Worm (Caenorhabditis elegans) whole organism, mixed stage, embryonic: ENCODE data around the gene C32C4.16.
A peak's percentile ranks its signal among the peaks of the same experiment; 100 is the strongest.

Experiments used
- M03D4.4 ChIP-seq: sonication (generic microtip); optimal IDR thresholded peaks from 2 replicates; lab custom pipeline; 2017; ENCODE audit warnings: mild to moderate bottlenecking, missing genetic modification characterization, missing compliant biosample characterization
- blmp-1 ChIP-seq: fragments of 150-350 bp; optimal IDR thresholded peaks from 2 replicates; lab custom pipeline; 2014; ENCODE audit warnings: missing biosample characterization, missing genetic modification characterization
- ceh-39 ChIP-seq: fragments of 150-350 bp; optimal IDR thresholded peaks from 2 replicates; lab custom pipeline; 2014; ENCODE audit warnings: missing biosample characterization, missing genetic modification characterization
- ceh-43 ChIP-seq: fragments of 200-800 bp; sonication (Bioruptor generic); optimal IDR thresholded peaks from 2 replicates; lab custom pipeline; 2018; ENCODE audit warnings: mild to moderate bottlenecking, missing genetic modification characterization, moderate library complexity, missing compliant biosample characterization
- ceh-83 ChIP-seq: fragments of 200-800 bp; sonication (Bioruptor generic); optimal IDR thresholded peaks from 2 replicates; lab custom pipeline; 2018; ENCODE audit warnings: mild to moderate bottlenecking, missing genetic modification characterization, missing compliant biosample characterization
- ces-1 ChIP-seq: fragments of 150-350 bp; optimal IDR thresholded peaks from 2 replicates; lab custom pipeline; 2014; ENCODE audit warnings: missing biosample characterization, missing genetic modification reagents, missing genetic modification characterization
- cnd-1 ChIP-seq: fragments of 200-800 bp; sonication (Bioruptor generic); optimal IDR thresholded peaks from 2 replicates; lab custom pipeline; 2018; ENCODE audit warnings: mild to moderate bottlenecking, missing genetic modification characterization, missing compliant biosample characterization
- drap-1 ChIP-seq: fragments of 200-800 bp; sonication (Bioruptor generic); optimal IDR thresholded peaks from 3 replicates; lab custom pipeline; 2018; ENCODE audit warnings: mild to moderate bottlenecking, missing genetic modification characterization, missing compliant biosample characterization
- elt-3 ChIP-seq: fragments of 150-350 bp; optimal IDR thresholded peaks from 2 replicates; lab custom pipeline; 2014; ENCODE audit warnings: missing biosample characterization, missing genetic modification characterization
- flh-1 ChIP-seq: fragments of 200-800 bp; sonication (Bioruptor generic); optimal IDR thresholded peaks from 2 replicates; lab custom pipeline; 2018; ENCODE audit warnings: mild to moderate bottlenecking, missing genetic modification characterization, moderate library complexity, missing compliant biosample characterization
- ham-2 ChIP-seq: fragments of 200-800 bp; sonication (Bioruptor generic); optimal IDR thresholded peaks from 2 replicates; lab custom pipeline; 2018; ENCODE audit warnings: mild to moderate bottlenecking, missing genetic modification characterization, missing compliant biosample characterization
- hlh-1 ChIP-seq: fragments of 150-350 bp; optimal IDR thresholded peaks from 2 replicates; lab custom pipeline; 2014; ENCODE audit warnings: missing biosample characterization, missing genetic modification reagents, missing genetic modification characterization
- lin-13 ChIP-seq: fragments of 150-350 bp; optimal IDR thresholded peaks from 2 replicates; lab custom pipeline; 2014; ENCODE audit warnings: missing biosample characterization, missing genetic modification characterization
- lin-32 ChIP-seq: fragments of 200-800 bp; sonication (Bioruptor generic); optimal IDR thresholded peaks from 2 replicates; lab custom pipeline; 2018; ENCODE audit warnings: mild to moderate bottlenecking, missing genetic modification characterization, missing compliant biosample characterization
- lsy-2 ChIP-seq: fragments of 150-350 bp; optimal IDR thresholded peaks from 2 replicates; lab custom pipeline; 2014; ENCODE audit warnings: missing biosample characterization, missing genetic modification characterization
- mab-5 ChIP-seq: fragments of 150-350 bp; optimal IDR thresholded peaks from 2 replicates; lab custom pipeline; 2014; ENCODE audit warnings: missing biosample characterization, missing genetic modification characterization
- mls-2 ChIP-seq: sonication (generic microtip); optimal IDR thresholded peaks from 2 replicates; lab custom pipeline; 2016; ENCODE audit warnings: mild to moderate bottlenecking, missing genetic modification characterization, moderate library complexity, missing compliant biosample characterization
- nhr-12 ChIP-seq: fragments of 150-350 bp; optimal IDR thresholded peaks from 2 replicates; lab custom pipeline; 2014; ENCODE audit warnings: missing biosample characterization, missing genetic modification characterization
- nhr-237 ChIP-seq: fragments of 150-350 bp; optimal IDR thresholded peaks from 2 replicates; lab custom pipeline; 2014; ENCODE audit warnings: missing biosample characterization, missing genetic modification characterization
- nhr-28 ChIP-seq: fragments of 150-350 bp; optimal IDR thresholded peaks from 2 replicates; lab custom pipeline; 2014; ENCODE audit warnings: missing biosample characterization, missing genetic modification characterization
- sem-2 ChIP-seq: fragments of 200-800 bp; sonication (Bioruptor generic); optimal IDR thresholded peaks from 2 replicates; lab custom pipeline; 2018; ENCODE audit warnings: mild to moderate bottlenecking, missing genetic modification characterization, missing compliant biosample characterization
- snpc-4 ChIP-seq: fragments of 150-350 bp; optimal IDR thresholded peaks from 2 replicates; lab custom pipeline; 2014; ENCODE audit warnings: missing biosample characterization, missing genetic modification characterization
- sptf-1 ChIP-seq: sonication (generic microtip); optimal IDR thresholded peaks from 2 replicates; lab custom pipeline; 2017; ENCODE audit warnings: mild to moderate bottlenecking, missing genetic modification characterization, moderate library complexity, missing compliant biosample characterization
- tbx-8 ChIP-seq: fragments of 200-800 bp; sonication (Bioruptor generic); optimal IDR thresholded peaks from 2 replicates; lab custom pipeline; 2018; ENCODE audit warnings: mild to moderate bottlenecking, missing genetic modification characterization, moderate library complexity, missing compliant biosample characterization
- unc-120 ChIP-seq: sonication (generic microtip); optimal IDR thresholded peaks from 2 replicates; lab custom pipeline; 2017; ENCODE audit warnings: missing genetic modification characterization, missing compliant biosample characterization; ENCODE audit not compliant: poor library complexity, severe bottlenecking
- unc-39 ChIP-seq: fragments of 150-350 bp; optimal IDR thresholded peaks from 2 replicates; lab custom pipeline; 2014; ENCODE audit warnings: missing biosample characterization, missing genetic modification characterization
- unc-62 ChIP-seq: fragments of 150-350 bp; optimal IDR thresholded peaks from 2 replicates; lab custom pipeline; 2014; ENCODE audit warnings: missing biosample characterization, missing genetic modification reagents, missing genetic modification characterization
- zip-8 ChIP-seq: fragments of 150-350 bp; optimal IDR thresholded peaks from 2 replicates; lab custom pipeline; 2014; ENCODE audit warnings: missing biosample characterization, missing genetic modification characterization
- ztf-11 ChIP-seq: fragments of 150-350 bp; optimal IDR thresholded peaks from 2 replicates; lab custom pipeline; 2014; ENCODE audit warnings: missing biosample characterization, missing genetic modification characterization

C32C4.16 gene

ce11 chrV:10677459-10677858 lies 30.1 kb downstream of the C32C4.16 start:
- TF ChIP-seq nhr-12 (tag; lab: Kevin White, UChicago) (no peak), ces-1 (GFP tag; lab: Kevin White, UChicago) (peak; percentile 8), M03D4.4 (tag; lab: Kevin White, UChicago) (no peak), hlh-1 (no peak), mls-2 (tag; lab: Kevin White, UChicago) (no peak)

- TF ChIP-seq flh-1 (GFP tag; lab: Kevin White, UChicago) (no peak), lsy-2 (tag; lab: Kevin White, UChicago) (no peak), sem-2 (GFP tag; lab: Kevin White, UChicago) (no peak), ham-2 (GFP tag; lab: Kevin White, UChicago) (peak; percentile 23), blmp-1 (tag; lab: Kevin White, UChicago) (no peak), lin-13 (tag; lab: Kevin White, UChicago) (no peak), ceh-39 (no peak)
These were observed 31.7 kb downstream of the C32C4.16 start for ce11 chrV:10679080-10679479.

ce11 chrV:10679990-10680602 lies 32.7 kb downstream of the C32C4.16 start:
- TF ChIP-seq lin-32 (GFP tag; lab: Kevin White, UChicago): no peak
- TF ChIP-seq snpc-4: no peak
- no peak for TF ChIP-seq nhr-28 (tag; lab: Kevin White, UChicago)
- TF ChIP-seq nhr-237 (tag; lab: Kevin White, UChicago): no peak
- no peak for TF ChIP-seq sptf-1
- TF ChIP-seq ceh-43 (GFP tag; lab: Kevin White, UChicago): no peak
- TF ChIP-seq lin-13 (tag; lab: Kevin White, UChicago): no peak
- no peak for TF ChIP-seq ceh-39
- TF ChIP-seq nhr-12 (tag; lab: Kevin White, UChicago): no peak
- TF ChIP-seq mab-5 (tag; lab: Kevin White, UChicago): no peak
- no peak for TF ChIP-seq tbx-8 (GFP tag; lab: Kevin White, UChicago)
- TF ChIP-seq elt-3 (tag; lab: Kevin White, UChicago): no peak
- TF ChIP-seq ztf-11 (tag; lab: Kevin White, UChicago): no peak
- TF ChIP-seq lsy-2 (tag; lab: Kevin White, UChicago): peak; percentile 83
- TF ChIP-seq unc-62 (GFP tag; lab: Kevin White, UChicago): no peak
- no peak for TF ChIP-seq M03D4.4 (tag; lab: Kevin White, UChicago)
- TF ChIP-seq blmp-1 (tag; lab: Kevin White, UChicago): no peak
- TF ChIP-seq ces-1 (GFP tag; lab: Kevin White, UChicago): peak; percentile 68

DNA sequence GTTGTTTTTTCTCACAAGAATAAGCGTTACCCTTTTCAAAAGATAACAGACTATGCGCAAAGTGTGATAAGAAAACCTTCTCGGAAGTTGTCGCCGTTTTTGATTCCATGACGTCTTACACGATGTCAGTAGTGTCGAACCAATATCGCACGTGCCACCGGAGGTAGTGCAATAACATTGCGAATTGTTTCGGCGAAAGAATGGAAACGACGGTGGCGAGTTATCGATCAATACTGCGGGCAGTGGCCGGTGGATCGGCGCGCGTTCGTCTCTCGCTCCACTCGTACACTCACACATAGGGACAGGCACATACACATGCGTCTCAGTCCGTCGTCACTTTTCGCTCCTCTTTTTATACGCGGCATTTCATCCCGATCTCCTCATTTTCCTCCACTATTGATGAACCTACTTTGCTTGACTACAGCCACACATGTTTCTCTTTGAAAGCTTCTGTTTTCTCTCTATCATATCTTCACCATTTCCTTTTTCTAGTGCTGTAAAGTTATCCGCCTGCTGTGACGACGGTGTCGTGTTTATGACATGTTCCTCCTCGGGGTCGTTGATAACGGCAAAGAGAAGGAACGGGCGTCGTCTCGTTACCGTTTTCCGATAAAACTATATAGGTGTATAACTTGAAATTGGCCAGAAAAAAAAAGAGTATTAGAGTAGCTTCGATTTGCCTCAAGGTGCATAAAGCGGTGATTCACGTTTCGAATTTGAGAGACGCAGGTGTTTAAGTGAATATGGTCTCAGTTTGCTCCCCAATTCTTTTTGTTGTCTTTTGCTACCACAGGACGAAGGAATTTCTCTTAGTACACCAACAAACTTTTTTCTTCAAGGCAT lies 34.0 kb downstream of the C32C4.16 start:
- no peak for TF ChIP-seq M03D4.4 (tag; lab: Kevin White, UChicago)
- peak; percentile 65 for TF ChIP-seq ceh-83 (GFP tag; lab: Kevin White, UChicago)
- peak; percentile 67 for TF ChIP-seq unc-120 (tag; lab: Kevin White, UChicago)
- TF ChIP-seq drap-1 (GFP tag; lab: Kevin White, UChicago): no peak

DNA sequence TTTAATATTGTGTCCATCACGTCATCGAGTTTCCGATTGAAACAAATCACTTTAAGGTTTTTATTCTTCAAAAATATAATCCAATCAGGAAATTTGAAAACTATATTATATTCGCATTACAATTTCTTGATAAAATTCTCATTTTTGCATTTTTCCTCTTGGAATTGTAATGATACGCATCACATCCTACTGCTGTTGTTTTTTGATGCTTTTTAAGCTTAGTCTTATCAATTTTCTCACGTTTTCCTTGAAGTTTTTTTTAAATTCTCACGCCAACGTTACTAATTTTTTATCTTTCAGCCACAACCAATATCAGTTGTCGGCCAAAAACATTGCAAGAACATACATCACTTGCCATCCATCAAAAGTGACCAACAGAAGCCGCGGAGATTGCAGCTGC lies 34.8 kb downstream of the C32C4.16 start, which contains the start of gene gsp-1:
TSS of gene gsp-1 (plus strand) at position 301 of the 400 bp plus-strand sequence.
- TF ChIP-seq blmp-1 (tag; lab: Kevin White, UChicago): no peak
- TF ChIP-seq zip-8 (tag; lab: Kevin White, UChicago): no peak
- TF ChIP-seq ham-2 (GFP tag; lab: Kevin White, UChicago): no peak
- no peak for TF ChIP-seq mab-5 (tag; lab: Kevin White, UChicago)
- TF ChIP-seq lin-13 (tag; lab: Kevin White, UChicago): no peak
- TF ChIP-seq unc-39 (tag; lab: Kevin White, UChicago): no peak
- no peak for TF ChIP-seq cnd-1
- no peak for TF ChIP-seq elt-3 (tag; lab: Kevin White, UChicago)
- no peak for TF ChIP-seq nhr-237 (tag; lab: Kevin White, UChicago)
